Fruit fly (Drosophila melanogaster) whole organism, prepupa: ENCODE data around the gene Calx.
A peak's percentile ranks its signal among the peaks of the same experiment; 100 is the strongest.

Source experiments
- Blimp-1 ChIP-seq: fragments of 200-800 bp; sonication (Bioruptor generic); optimal IDR thresholded peaks from 3 replicates; lab custom pipeline; 2017; ENCODE audit warnings: missing biosample characterization, missing genetic modification characterization, mild to moderate bottlenecking, moderate library complexity, missing genetic modification reagents
- CG10669 ChIP-seq: fragments of 200-800 bp; sonication (Bioruptor generic); optimal IDR thresholded peaks from 3 replicates; lab custom pipeline; 2018; ENCODE audit warnings: missing biosample characterization, mild to moderate bottlenecking, missing genetic modification characterization, moderate library complexity
- CG11762 ChIP-seq: fragments of 200-800 bp; sonication (Bioruptor generic); optimal IDR thresholded peaks from 3 replicates; lab custom pipeline; 2016; ENCODE audit warnings: missing biosample characterization, missing genetic modification characterization; ENCODE audit not compliant: insufficient read depth
- CG11902 ChIP-seq: fragments of 200-800 bp; sonication (Bioruptor generic); optimal IDR thresholded peaks from 3 replicates; lab custom pipeline; 2016; ENCODE audit warnings: missing biosample characterization, missing genetic modification characterization
- CG15336 ChIP-seq: fragments of 200-800 bp; sonication (Bioruptor generic); IDR thresholded peaks from 2 replicates; pipeline ENCODE4 v1.3.6; 2022; ENCODE audit warnings: missing biosample characterization, missing genetic modification characterization
- CG1621 ChIP-seq: fragments of 200-800 bp; sonication (Bioruptor generic); optimal IDR thresholded peaks from 3 replicates; lab custom pipeline; 2018; ENCODE audit warnings: missing biosample characterization, mild to moderate bottlenecking, missing genetic modification characterization
- CG3032 ChIP-seq: fragments of 200-800 bp; optimal IDR thresholded peaks from 2 replicates; lab custom pipeline; 2019; ENCODE audit warnings: missing biosample characterization, mild to moderate bottlenecking, missing genetic modification characterization, moderate library complexity
- CG32006 ChIP-seq: fragments of 200-800 bp; sonication (Bioruptor generic); optimal IDR thresholded peaks from 3 replicates; lab custom pipeline; 2017; ENCODE audit warnings: missing biosample characterization, mild to moderate bottlenecking, missing genetic modification characterization
- CG34406 ChIP-seq: fragments of 200-800 bp; sonication (Bioruptor generic); optimal IDR thresholded peaks from 3 replicates; lab custom pipeline; 2016; ENCODE audit warnings: missing biosample characterization, missing genetic modification characterization
- CG3919 ChIP-seq: fragments of 200-800 bp; sonication (Bioruptor generic); optimal IDR thresholded peaks from 3 replicates; lab custom pipeline; 2016; ENCODE audit warnings: missing biosample characterization, missing genetic modification characterization
- CG4318 ChIP-seq: fragments of 200-800 bp; sonication (Bioruptor generic); optimal IDR thresholded peaks from 3 replicates; lab custom pipeline; 2017; ENCODE audit warnings: missing biosample characterization, mild to moderate bottlenecking, missing genetic modification characterization
- CG6163 ChIP-seq: fragments of 200-800 bp; sonication (Bioruptor generic); IDR thresholded peaks from 3 replicates; pipeline ENCODE4 v1.3.6; 2022; ENCODE audit warnings: missing biosample characterization, missing genetic modification characterization
- CG6276 ChIP-seq: fragments of 200-800 bp; sonication (Bioruptor generic); optimal IDR thresholded peaks from 2 replicates; lab custom pipeline; 2017; ENCODE audit warnings: missing biosample characterization, mild to moderate bottlenecking, missing genetic modification characterization
- CG6792 ChIP-seq: fragments of 200-800 bp; sonication (Bioruptor generic); optimal IDR thresholded peaks from 3 replicates; lab custom pipeline; 2016; ENCODE audit warnings: missing biosample characterization, missing genetic modification characterization
- CG6808 ChIP-seq: fragments of 200-800 bp; sonication (Bioruptor generic); optimal IDR thresholded peaks from 3 replicates; lab custom pipeline; 2017; ENCODE audit warnings: missing biosample characterization, missing genetic modification characterization, mild to moderate bottlenecking, moderate library complexity, missing genetic modification reagents
- CG6854 ChIP-seq: fragments of 200-800 bp; sonication (Bioruptor generic); optimal IDR thresholded peaks from 2 replicates; lab custom pipeline; 2017; ENCODE audit warnings: missing biosample characterization, mild to moderate bottlenecking, missing genetic modification characterization
- CG7368 ChIP-seq: fragments of 200-800 bp; sonication (Bioruptor generic); optimal IDR thresholded peaks from 3 replicates; lab custom pipeline; 2016; ENCODE audit warnings: missing biosample characterization, missing genetic modification characterization
- CG8119 ChIP-seq: fragments of 200-800 bp; sonication (Bioruptor generic); IDR thresholded peaks from 3 replicates; pipeline ENCODE4 v1.3.6; 2022; ENCODE audit warnings: missing biosample characterization, missing genetic modification characterization
- CG8319 ChIP-seq: fragments of 200-800 bp; sonication (Bioruptor generic); optimal IDR thresholded peaks from 3 replicates; lab custom pipeline; 2016; ENCODE audit warnings: missing biosample characterization, missing genetic modification characterization
- CG8632 ChIP-seq: fragments of 200-800 bp; sonication (Bioruptor generic); optimal IDR thresholded peaks from 3 replicates; lab custom pipeline; 2016; ENCODE audit warnings: missing biosample characterization, missing genetic modification characterization
- CG9139 ChIP-seq: fragments of 200-800 bp; sonication (Bioruptor generic); optimal IDR thresholded peaks from 3 replicates; lab custom pipeline; 2017; ENCODE audit warnings: missing biosample characterization, mild to moderate bottlenecking, missing genetic modification characterization
- Eip75B ChIP-seq: fragments of 200-800 bp; sonication (Bioruptor generic); optimal IDR thresholded peaks from 3 replicates; lab custom pipeline; 2016; ENCODE audit warnings: missing biosample characterization, missing genetic modification characterization
- Eip78C ChIP-seq: fragments of 200-800 bp; sonication (Bioruptor generic); peaks from one replicate; lab custom pipeline; 2016; ENCODE audit warnings: missing biosample characterization, missing genetic modification characterization
- Eip93F ChIP-seq: fragments of 200-800 bp; sonication (Bioruptor generic); optimal IDR thresholded peaks from 2 replicates; lab custom pipeline; 2016; ENCODE audit warnings: missing biosample characterization, mild to moderate bottlenecking, missing genetic modification characterization
- Ets21C ChIP-seq: fragments of 200-800 bp; sonication (Bioruptor generic); optimal IDR thresholded peaks from 3 replicates; lab custom pipeline; 2016; ENCODE audit warnings: missing biosample characterization, missing genetic modification characterization
- Ets96B ChIP-seq: fragments of 200-800 bp; optimal IDR thresholded peaks from 2 replicates; lab custom pipeline; 2019; ENCODE audit warnings: missing biosample characterization, mild to moderate bottlenecking, missing genetic modification characterization, moderate library complexity
- Gug ChIP-seq: fragments of 200-800 bp; sonication (Bioruptor generic); IDR thresholded peaks from 2 replicates; pipeline ENCODE4 v1.3.6; 2022; ENCODE audit warnings: missing biosample characterization, missing genetic modification characterization
- Hr38 ChIP-seq: sonication (Bioruptor generic); optimal IDR thresholded peaks from 2 replicates; lab custom pipeline; 2016; ENCODE audit warnings: missing biosample characterization, missing genetic modification characterization
- Hr39 ChIP-seq: fragments of 200-800 bp; sonication (Bioruptor generic); optimal IDR thresholded peaks from 2 replicates; lab custom pipeline; 2016; ENCODE audit warnings: missing biosample characterization, missing genetic modification characterization
- Lpt ChIP-seq: fragments of 200-800 bp; sonication (Bioruptor generic); optimal IDR thresholded peaks from 3 replicates; lab custom pipeline; 2016; ENCODE audit warnings: missing biosample characterization, missing genetic modification characterization
- Met ChIP-seq: fragments of 200-800 bp; sonication (Bioruptor generic); optimal IDR thresholded peaks from 3 replicates; lab custom pipeline; 2016; ENCODE audit warnings: missing biosample characterization, missing genetic modification characterization
- OdsH ChIP-seq: fragments of 200-800 bp; sonication (Bioruptor generic); optimal IDR thresholded peaks from 3 replicates; lab custom pipeline; 2016; ENCODE audit warnings: missing biosample characterization, missing genetic modification characterization
- Smox ChIP-seq: fragments of 200-800 bp; sonication (Bioruptor generic); optimal IDR thresholded peaks from 3 replicates; lab custom pipeline; 2016; ENCODE audit warnings: missing biosample characterization, missing genetic modification characterization
- Sox14 ChIP-seq: fragments of 200-800 bp; sonication (Bioruptor generic); optimal IDR thresholded peaks from 3 replicates; lab custom pipeline; 2016; ENCODE audit warnings: missing biosample characterization, missing genetic modification characterization
- achi ChIP-seq: fragments of 200-800 bp; sonication (Bioruptor generic); optimal IDR thresholded peaks from 3 replicates; lab custom pipeline; 2016; ENCODE audit warnings: missing biosample characterization, missing genetic modification characterization
- acj6 ChIP-seq: fragments of 200-800 bp; sonication (Bioruptor generic); optimal IDR thresholded peaks from 3 replicates; lab custom pipeline; 2016; ENCODE audit warnings: missing biosample characterization, missing genetic modification characterization
- cyc ChIP-seq: fragments of 200-800 bp; sonication (Bioruptor generic); optimal IDR thresholded peaks from 3 replicates; lab custom pipeline; 2016; ENCODE audit warnings: missing biosample characterization, missing genetic modification characterization
- dac ChIP-seq: fragments of 200-800 bp; sonication (Bioruptor generic); optimal IDR thresholded peaks from 2 replicates; lab custom pipeline; 2017; ENCODE audit warnings: missing biosample characterization, mild to moderate bottlenecking, missing genetic modification characterization
- dsx ChIP-seq: fragments of 200-800 bp; optimal IDR thresholded peaks from 3 replicates; lab custom pipeline; 2019; ENCODE audit warnings: missing biosample characterization, mild to moderate bottlenecking, missing genetic modification characterization, moderate library complexity; ENCODE audit not compliant: poor library complexity, severe bottlenecking
- eg ChIP-seq: fragments of 200-800 bp; sonication (Bioruptor generic); IDR thresholded peaks from 3 replicates; pipeline ENCODE4 v1.3.6; 2022; ENCODE audit warnings: missing biosample characterization, missing genetic modification characterization
- esn ChIP-seq: fragments of 200-800 bp; sonication (Bioruptor generic); optimal IDR thresholded peaks from 2 replicates; lab custom pipeline; 2016; ENCODE audit warnings: missing biosample characterization, mild to moderate bottlenecking, missing genetic modification characterization, moderate library complexity
- fd59A ChIP-seq: fragments of 200-800 bp; sonication (Bioruptor generic); optimal IDR thresholded peaks from 2 replicates; lab custom pipeline; 2017; ENCODE audit warnings: missing biosample characterization, mild to moderate bottlenecking, missing genetic modification characterization, missing genetic modification reagents
- fd85E ChIP-seq: fragments of 200-800 bp; sonication (Bioruptor generic); optimal IDR thresholded peaks from 3 replicates; lab custom pipeline; 2016; ENCODE audit warnings: missing biosample characterization, missing genetic modification characterization
- fkh ChIP-seq: fragments of 200-800 bp; sonication (Bioruptor generic); optimal IDR thresholded peaks from 3 replicates; lab custom pipeline; 2017; ENCODE audit warnings: missing biosample characterization, mild to moderate bottlenecking, missing genetic modification characterization, moderate library complexity
- lz ChIP-seq: fragments of 200-800 bp; sonication (Bioruptor generic); optimal IDR thresholded peaks from 3 replicates; lab custom pipeline; 2016; ENCODE audit warnings: missing biosample characterization, missing genetic modification characterization
- net ChIP-seq: fragments of 200-800 bp; sonication (Bioruptor generic); optimal IDR thresholded peaks from 3 replicates; lab custom pipeline; 2016; ENCODE audit warnings: missing biosample characterization, missing genetic modification characterization
- pdm3 ChIP-seq: fragments of 200-800 bp; sonication (Bioruptor generic); optimal IDR thresholded peaks from 3 replicates; lab custom pipeline; 2016; ENCODE audit warnings: missing biosample characterization, missing genetic modification characterization
- salr ChIP-seq, 2 experiments: fragments of 200-800 bp; sonication (Bioruptor generic); optimal IDR thresholded peaks; 3 replicates each; lab custom pipeline; 2016 to 2018; ENCODE audit warnings: missing biosample characterization in 2 of 2, missing genetic modification characterization in 2 of 2, mild to moderate bottlenecking in 1 of 2
- ss ChIP-seq, 2 experiments: fragments of 200-800 bp; sonication (Bioruptor generic); optimal IDR thresholded peaks; 2 replicates in 1 of 2; 3 replicates in 1 of 2; lab custom pipeline; 2017 to 2018; ENCODE audit warnings: mild to moderate bottlenecking in 2 of 2, missing biosample characterization in 2 of 2, missing genetic modification characterization in 2 of 2, moderate library complexity in 1 of 2
- svp ChIP-seq: fragments of 200-800 bp; sonication (Bioruptor generic); peaks from one replicate; lab custom pipeline; 2016; ENCODE audit warnings: missing biosample characterization, missing genetic modification characterization
- topi ChIP-seq: fragments of 200-800 bp; sonication (Bioruptor generic); optimal IDR thresholded peaks from 3 replicates; lab custom pipeline; 2016; ENCODE audit warnings: missing biosample characterization, missing genetic modification characterization
- vri ChIP-seq: fragments of 200-800 bp; sonication (Bioruptor generic); optimal IDR thresholded peaks from 3 replicates; lab custom pipeline; 2016; ENCODE audit warnings: missing biosample characterization, mild to moderate bottlenecking, missing genetic modification characterization

Gene Calx

DNA sequence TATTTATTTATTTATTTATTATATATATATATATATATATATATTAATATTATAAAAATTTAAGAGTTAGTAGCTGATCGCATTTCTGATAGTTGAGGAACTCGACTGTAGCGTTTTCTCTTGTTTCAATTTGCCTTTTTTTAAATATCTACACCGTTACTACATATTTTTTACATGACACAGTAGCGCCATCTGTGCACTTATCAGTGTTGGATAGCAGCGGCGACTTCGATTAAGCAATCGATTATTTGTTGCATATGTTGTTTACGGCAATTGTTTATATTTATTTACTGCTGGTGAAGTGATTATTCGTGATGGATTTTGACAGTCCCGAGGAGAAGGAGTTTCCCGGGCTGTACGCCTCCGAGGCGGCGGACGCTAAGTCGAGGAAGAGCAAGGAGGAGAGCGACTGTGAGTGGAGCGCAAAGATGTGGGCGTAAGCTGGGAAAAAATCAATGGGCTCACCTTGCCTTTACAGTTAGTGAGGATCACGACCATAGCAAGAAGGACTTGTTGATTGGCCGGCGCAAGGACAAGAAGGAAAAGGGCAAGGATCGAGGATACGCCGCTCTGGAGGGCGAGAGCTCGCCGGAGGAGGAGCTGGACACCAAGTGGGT is 39.6 kb downstream of the Calx start, which contains the start of gene Rlip:
Rlip (plus strand) TSS at position 221 of the 617 bp plus-strand sequence.
- TF ChIP-seq Hr38 (no peak), Met (GFP tag; lab: Kevin White, UChicago) (no peak), Gug (GFP tag; lab: Robert Waterston, UW) (peak; percentile 57), Ets96B (tag; lab: Kevin White, UChicago) (peak; percentile 68), fkh (GFP tag; lab: Kevin White, UChicago) (peak; percentile 76), Sox14 (GFP tag; lab: Kevin White, UChicago) (peak; percentile 16), Eip75B (GFP tag; lab: Kevin White, UChicago) (peak; percentile 15), ss (GFP tag; optimal IDR thresholded peaks at IDR 0.05; lab: Kevin White, UChicago) (peak in 1 of 2 experiments; percentile 40), svp (GFP tag; lab: Kevin White, UChicago) (peak; percentile 67), eg (GFP tag; lab: Robert Waterston, UW) (peak; percentile 79), pdm3 (GFP tag; lab: Kevin White, UChicago) (peak; percentile 22), Smox (GFP tag; lab: Kevin White, UChicago) (no peak), acj6 (GFP tag; lab: Kevin White, UChicago) (no peak), lz (GFP tag; lab: Kevin White, UChicago) (peak; percentile 53), CG6276 (GFP tag; lab: Kevin White, UChicago) (peak; percentile 19), achi (GFP tag; lab: Kevin White, UChicago) (no peak), fd59A (GFP tag; lab: Kevin White, UChicago) (no peak), topi (GFP tag; lab: Kevin White, UChicago) (peak; percentile 51), net (GFP tag; lab: Kevin White, UChicago) (no peak), dsx (peak; percentile 1), Eip78C (GFP tag; lab: Kevin White, UChicago) (peak; percentile 47), Ets21C (GFP tag; lab: Kevin White, UChicago) (no peak), CG6808 (peak; percentile 12), Lpt (GFP tag; lab: Kevin White, UChicago) (peak; percentile 47), fd85E (no peak), CG7368 (GFP tag; lab: Kevin White, UChicago) (peak; percentile 11), CG6792 (peak; percentile 14), salr (GFP tag; optimal IDR thresholded peaks at IDR 0.05; lab: Kevin White, UChicago) (no peak), CG15336 (GFP tag; lab: Robert Waterston, UW) (no peak), CG8319 (GFP tag; lab: Kevin White, UChicago) (peak; percentile 17), Blimp-1 (GFP tag; lab: Kevin White, UChicago) (no peak), CG8119 (no peak), CG9139 (no peak), CG11902 (GFP tag; lab: Kevin White, UChicago) (peak; percentile 52), esn (GFP tag; lab: Kevin White, UChicago) (peak; percentile 50), dac (GFP tag; lab: Kevin White, UChicago) (no peak), OdsH (GFP tag; lab: Kevin White, UChicago) (no peak), cyc (GFP tag; lab: Kevin White, UChicago) (peak; percentile 65), CG11762 (GFP tag; lab: Kevin White, UChicago) (peak; percentile 40), vri (peak; percentile 49), CG3919 (GFP tag; lab: Kevin White, UChicago) (peak; percentile 61), CG32006 (GFP tag; lab: Kevin White, UChicago) (no peak), CG34406 (GFP tag; lab: Kevin White, UChicago) (no peak), CG1621 (tag; lab: Kevin White, UChicago) (no peak), CG6854 (GFP tag; lab: Kevin White, UChicago) (no peak), CG4318 (no peak), CG6163 (GFP tag; lab: Robert Waterston, UW) (no peak; the same call in 1 of the 3 replicates), CG3032 (tag; lab: Kevin White, UChicago) (peak; percentile 62), Eip93F (GFP tag; lab: Kevin White, UChicago) (no peak), CG8632 (GFP tag; lab: Kevin White, UChicago) (no peak), CG10669 (GFP tag; lab: Kevin White, UChicago) (peak; percentile 63), Hr39 (GFP tag; lab: Kevin White, UChicago) (peak; percentile 39)
